Worm (Caenorhabditis elegans) whole organism, mixed stage, embryonic: ENCODE results near the gene nhr-78.

Experiments
- blmp-1 ChIP-seq: fragments of 150-350 bp; optimal IDR thresholded peaks from 2 replicates; lab custom pipeline; 2014; ENCODE audit warnings: missing biosample characterization, missing genetic modification characterization
- elt-1 ChIP-seq: sonication (generic microtip); optimal IDR thresholded peaks from 2 replicates; lab custom pipeline; 2017; ENCODE audit warnings: missing genetic modification characterization, mild to moderate bottlenecking, missing compliant biosample characterization, antibody characterized with exemption, moderate library complexity, borderline replicate concordance; ENCODE audit not compliant: insufficient read depth
- sem-2 ChIP-seq: fragments of 200-800 bp; sonication (Bioruptor generic); optimal IDR thresholded peaks from 2 replicates; lab custom pipeline; 2018; ENCODE audit warnings: mild to moderate bottlenecking, missing genetic modification characterization, missing compliant biosample characterization
- snpc-4 ChIP-seq: fragments of 150-350 bp; optimal IDR thresholded peaks from 2 replicates; lab custom pipeline; 2014; ENCODE audit warnings: missing biosample characterization, missing genetic modification characterization

DNA sequence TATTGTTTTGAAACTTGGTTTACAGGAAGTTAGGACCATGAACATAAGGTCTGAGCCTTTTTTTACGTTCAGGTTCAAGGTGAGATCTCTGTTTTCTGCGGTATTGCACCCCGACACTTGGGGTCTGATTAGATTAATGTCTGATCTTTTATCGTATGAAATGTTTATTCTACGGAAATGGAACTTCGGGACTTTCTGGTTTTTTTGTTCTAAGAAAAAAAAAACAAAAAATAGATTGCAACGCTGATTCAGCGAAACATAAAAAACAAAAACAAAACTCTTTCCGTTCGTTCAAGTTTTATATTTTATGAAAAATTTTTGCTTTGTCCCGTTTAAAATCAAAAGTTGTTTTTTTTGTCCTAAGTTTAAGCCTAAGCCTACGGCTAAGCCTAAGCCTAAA lies 12.5 kb downstream of the nhr-78 start, which contains the start of gene F36A4.5:
- TF ChIP-seq elt-1 (tag; lab: Kevin White, UChicago) (no peak), blmp-1 (tag; lab: Kevin White, UChicago) (no peak), sem-2 (GFP tag; lab: Kevin White, UChicago) (no peak), snpc-4 (tag; lab: Kevin White, UChicago) (no peak)
